Worm (Caenorhabditis elegans): Measurements from ENCODE around the gene F01D5.10.

The F01D5.10 gene

DNA sequence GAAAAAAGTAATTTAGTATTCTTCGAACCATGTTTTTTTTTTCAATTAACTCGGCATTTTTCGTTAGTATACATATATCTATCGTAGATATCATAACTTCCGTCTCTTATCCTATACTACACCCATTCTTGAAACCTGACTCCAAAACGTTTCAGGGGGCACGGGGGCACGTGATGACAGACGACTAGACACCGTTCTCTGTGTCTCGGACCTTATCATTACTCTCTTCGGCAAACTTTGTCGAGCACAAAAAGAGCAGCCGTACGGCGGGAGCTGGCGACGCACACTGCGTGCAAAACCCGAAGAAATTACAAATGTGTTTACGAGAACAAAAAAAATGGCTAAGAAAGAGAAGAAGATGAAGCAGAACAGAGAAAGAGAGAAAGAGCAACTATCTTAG is 23.1 kb upstream of the F01D5.10 start (continued):
- TF ChIP-seq ceh-82 (tag; optimal IDR thresholded peaks at IDR 0.05): no peak
- TF ChIP-seq dmd-8 (GFP tag; IDR thresholded peaks at IDR 0.05): no peak
- peak in 1 of 2 experiments; percentile 84 for TF ChIP-seq lsy-2 (tag; optimal IDR thresholded peaks at IDR 0.05)
- peak; percentile 91 for TF ChIP-seq nhr-11 (tag; optimal IDR thresholded peaks at IDR 0.05)
- TF ChIP-seq F37D6.2 (tag; optimal IDR thresholded peaks at IDR 0.05): peak; percentile 49
- TF ChIP-seq T20F7.1 (GFP tag; optimal IDR thresholded peaks at IDR 0.05): peak; percentile 49
- TF ChIP-seq F44E2.7 (GFP tag; IDR thresholded peaks at IDR 0.05): no peak
- TF ChIP-seq attf-4 (tag; optimal IDR thresholded peaks at IDR 0.05): no peak
- peak; percentile 71 for TF ChIP-seq fkh-10 (GFP tag; optimal IDR thresholded peaks at IDR 0.05)
- no peak for TF ChIP-seq aly-2 (tag; optimal IDR thresholded peaks at IDR 0.05)
- TF ChIP-seq mdt-29 (GFP tag; IDR thresholded peaks at IDR 0.05): no peak
- TF ChIP-seq unc-62 (GFP tag; optimal IDR thresholded peaks at IDR 0.05 in 1 of 2): peak in 1 of 2 experiments; percentile 93
- TF ChIP-seq unc-62 (tag; optimal IDR thresholded peaks at IDR 0.05): peak; percentile 50
- TF ChIP-seq spr-3 (GFP tag; optimal IDR thresholded peaks at IDR 0.05): no peak
- TF ChIP-seq hlh-30 (tag; optimal IDR thresholded peaks at IDR 0.05; ENCODE audit: insufficient read depth): peak; percentile 93
- no peak for TF ChIP-seq mxl-2 (GFP tag; conservative IDR thresholded peaks at IDR 0.05)
- TF ChIP-seq fos-1 (tag; optimal IDR thresholded peaks at IDR 0.05): no peak
- TF ChIP-seq daf-19 (GFP tag; conservative IDR thresholded peaks at IDR 0.05): no peak
- TF ChIP-seq ceh-20 (GFP tag; IDR thresholded peaks at IDR 0.05): no peak
- no peak for TF ChIP-seq nhr-25 (tag; optimal IDR thresholded peaks at IDR 0.05; ENCODE audit: borderline replicate concordance, insufficient read depth)
- no peak for TF ChIP-seq unc-39 (tag; optimal IDR thresholded peaks at IDR 0.05)
- TF ChIP-seq hlh-11 (tag; optimal IDR thresholded peaks at IDR 0.05): peak; percentile 93
- no peak for TF ChIP-seq sdz-12 (GFP tag; optimal IDR thresholded peaks at IDR 0.05)
- TF ChIP-seq ZK337.2 (GFP tag; IDR thresholded peaks at IDR 0.05): 0 out of 2 replicates have a peak, but pooled peaks have one; percentile 32
- TF ChIP-seq F49E8.2 (tag; optimal IDR thresholded peaks at IDR 0.05; ENCODE audit: borderline replicate concordance): no peak
- TF ChIP-seq dve-1 (tag; optimal IDR thresholded peaks at IDR 0.05; ENCODE audit: insufficient read depth): peak; percentile 96
- no peak for TF ChIP-seq lim-7 (GFP tag; IDR thresholded peaks at IDR 0.05)
- TF ChIP-seq hmg-1.1 (GFP tag; IDR thresholded peaks at IDR 0.05): peak; percentile 67; the same call in 1 of the 2 replicates
- TF ChIP-seq nhr-237 (tag; optimal IDR thresholded peaks at IDR 0.05): no peak
- TF ChIP-seq arid-1 (GFP tag; conservative IDR thresholded peaks at IDR 0.05): no peak
- peak; percentile 87 for TF ChIP-seq nhr-48 (tag; optimal IDR thresholded peaks at IDR 0.05)
- no peak for TF ChIP-seq pqm-1 (tag; optimal IDR thresholded peaks at IDR 0.05)
- 0 out of 4 replicates have a peak, but pooled peaks of 1 of the 2 experiments have one; percentile 41 for TF ChIP-seq madf-5 (GFP tag; IDR thresholded peaks at IDR 0.05)
- peak; percentile 84 for TF ChIP-seq mep-1 (tag; optimal IDR thresholded peaks at IDR 0.05)
- TF ChIP-seq Y75B8A.6 (GFP tag; IDR thresholded peaks at IDR 0.05): no peak
- TF ChIP-seq daf-16 (GFP tag; optimal IDR thresholded peaks at IDR 0.05): peak in 1 of 2 experiments; percentile 40
- peak; percentile 95 for TF ChIP-seq daf-16 (tag; optimal IDR thresholded peaks at IDR 0.05)
- TF ChIP-seq F10B5.3 (tag; optimal IDR thresholded peaks at IDR 0.05): no peak
- no peak for TF ChIP-seq zag-1 (tag; optimal IDR thresholded peaks at IDR 0.05)
- TF ChIP-seq D1046.2 (GFP tag; IDR thresholded peaks at IDR 0.05): no peak
- peak; percentile 62 for TF ChIP-seq nhr-102 (tag; optimal IDR thresholded peaks at IDR 0.05)
- peak; percentile 40 for TF ChIP-seq lin-38 (GFP tag; IDR thresholded peaks at IDR 0.05)
- no peak for TF ChIP-seq daf-8 (GFP tag; IDR thresholded peaks at IDR 0.05)
- TF ChIP-seq nhr-111 (GFP tag; optimal IDR thresholded peaks at IDR 0.05): no peak
- no peak for TF ChIP-seq lir-3 (tag; optimal IDR thresholded peaks at IDR 0.05)
- TF ChIP-seq ZK546.5 (tag; optimal IDR thresholded peaks at IDR 0.05): no peak
- no peak for TF ChIP-seq dmd-9 (GFP tag; IDR thresholded peaks at IDR 0.05)
- peak; percentile 76 for TF ChIP-seq ctbp-1 (GFP tag; IDR thresholded peaks at IDR 0.05)
- no peak for TF ChIP-seq nhr-76 (tag; optimal IDR thresholded peaks at IDR 0.05)
- TF ChIP-seq nhr-10 (tag; optimal IDR thresholded peaks at IDR 0.05): no peak
- TF ChIP-seq lin-1 (GFP tag; IDR thresholded peaks at IDR 0.05): peak; percentile 77; the same call in 1 of the 2 replicates
- no peak for TF ChIP-seq ces-1 (GFP tag; optimal IDR thresholded peaks at IDR 0.05)
